Worm (Caenorhabditis elegans) whole organism, mixed stage, embryonic: ENCODE measurements around the gene srh-98.

Source experiments
- M03D4.4 ChIP-seq: sonication (generic microtip); optimal IDR thresholded peaks from 2 replicates; lab custom pipeline; 2017; ENCODE audit warnings: mild to moderate bottlenecking, missing genetic modification characterization, missing compliant biosample characterization
- bed-3 ChIP-seq: fragments of 200-800 bp; sonication (Bioruptor generic); optimal IDR thresholded peaks from 3 replicates; lab custom pipeline; 2018; ENCODE audit warnings: mild to moderate bottlenecking, missing genetic modification characterization, moderate library complexity, missing compliant biosample characterization
- ceh-39 ChIP-seq: fragments of 150-350 bp; optimal IDR thresholded peaks from 2 replicates; lab custom pipeline; 2014; ENCODE audit warnings: missing biosample characterization, missing genetic modification characterization
- ceh-43 ChIP-seq: fragments of 200-800 bp; sonication (Bioruptor generic); optimal IDR thresholded peaks from 2 replicates; lab custom pipeline; 2018; ENCODE audit warnings: mild to moderate bottlenecking, missing genetic modification characterization, moderate library complexity, missing compliant biosample characterization
- ceh-83 ChIP-seq: fragments of 200-800 bp; sonication (Bioruptor generic); optimal IDR thresholded peaks from 2 replicates; lab custom pipeline; 2018; ENCODE audit warnings: mild to moderate bottlenecking, missing genetic modification characterization, missing compliant biosample characterization
- ces-1 ChIP-seq: fragments of 150-350 bp; optimal IDR thresholded peaks from 2 replicates; lab custom pipeline; 2014; ENCODE audit warnings: missing biosample characterization, missing genetic modification reagents, missing genetic modification characterization
- cnd-1 ChIP-seq: fragments of 200-800 bp; sonication (Bioruptor generic); optimal IDR thresholded peaks from 2 replicates; lab custom pipeline; 2018; ENCODE audit warnings: mild to moderate bottlenecking, missing genetic modification characterization, missing compliant biosample characterization
- drap-1 ChIP-seq: fragments of 200-800 bp; sonication (Bioruptor generic); optimal IDR thresholded peaks from 3 replicates; lab custom pipeline; 2018; ENCODE audit warnings: mild to moderate bottlenecking, missing genetic modification characterization, missing compliant biosample characterization
- elt-1 ChIP-seq: sonication (generic microtip); optimal IDR thresholded peaks from 2 replicates; lab custom pipeline; 2017; ENCODE audit warnings: missing genetic modification characterization, mild to moderate bottlenecking, missing compliant biosample characterization, antibody characterized with exemption, moderate library complexity, borderline replicate concordance; ENCODE audit not compliant: insufficient read depth
- elt-3 ChIP-seq: fragments of 150-350 bp; optimal IDR thresholded peaks from 2 replicates; lab custom pipeline; 2014; ENCODE audit warnings: missing biosample characterization, missing genetic modification characterization
- flh-1 ChIP-seq: fragments of 200-800 bp; sonication (Bioruptor generic); optimal IDR thresholded peaks from 2 replicates; lab custom pipeline; 2018; ENCODE audit warnings: mild to moderate bottlenecking, missing genetic modification characterization, moderate library complexity, missing compliant biosample characterization
- ham-2 ChIP-seq: fragments of 200-800 bp; sonication (Bioruptor generic); optimal IDR thresholded peaks from 2 replicates; lab custom pipeline; 2018; ENCODE audit warnings: mild to moderate bottlenecking, missing genetic modification characterization, missing compliant biosample characterization
- hlh-1 ChIP-seq: fragments of 150-350 bp; optimal IDR thresholded peaks from 2 replicates; lab custom pipeline; 2014; ENCODE audit warnings: missing biosample characterization, missing genetic modification reagents, missing genetic modification characterization
- lin-13 ChIP-seq: fragments of 150-350 bp; optimal IDR thresholded peaks from 2 replicates; lab custom pipeline; 2014; ENCODE audit warnings: missing biosample characterization, missing genetic modification characterization
- lin-32 ChIP-seq: fragments of 200-800 bp; sonication (Bioruptor generic); optimal IDR thresholded peaks from 2 replicates; lab custom pipeline; 2018; ENCODE audit warnings: mild to moderate bottlenecking, missing genetic modification characterization, missing compliant biosample characterization
- lsy-2 ChIP-seq: fragments of 150-350 bp; optimal IDR thresholded peaks from 2 replicates; lab custom pipeline; 2014; ENCODE audit warnings: missing biosample characterization, missing genetic modification characterization
- mab-5 ChIP-seq: fragments of 150-350 bp; optimal IDR thresholded peaks from 2 replicates; lab custom pipeline; 2014; ENCODE audit warnings: missing biosample characterization, missing genetic modification characterization
- mep-1 ChIP-seq: fragments of 150-350 bp; optimal IDR thresholded peaks from 2 replicates; lab custom pipeline; 2017; ENCODE audit warnings: missing biosample characterization, missing genetic modification reagents, missing genetic modification characterization, inconsistent platforms
- mls-2 ChIP-seq: sonication (generic microtip); optimal IDR thresholded peaks from 2 replicates; lab custom pipeline; 2016; ENCODE audit warnings: mild to moderate bottlenecking, missing genetic modification characterization, moderate library complexity, missing compliant biosample characterization
- nhr-12 ChIP-seq: fragments of 150-350 bp; optimal IDR thresholded peaks from 2 replicates; lab custom pipeline; 2014; ENCODE audit warnings: missing biosample characterization, missing genetic modification characterization
- nhr-2 ChIP-seq: fragments of 150-350 bp; optimal IDR thresholded peaks from 2 replicates; lab custom pipeline; 2014; ENCODE audit warnings: missing biosample characterization, missing genetic modification characterization
- nhr-237 ChIP-seq: fragments of 150-350 bp; optimal IDR thresholded peaks from 2 replicates; lab custom pipeline; 2014; ENCODE audit warnings: missing biosample characterization, missing genetic modification characterization
- nhr-28 ChIP-seq: fragments of 150-350 bp; optimal IDR thresholded peaks from 2 replicates; lab custom pipeline; 2014; ENCODE audit warnings: missing biosample characterization, missing genetic modification characterization
- nhr-76 ChIP-seq: sonication (generic microtip); optimal IDR thresholded peaks from 2 replicates; lab custom pipeline; 2017; ENCODE audit warnings: missing biosample characterization, missing genetic modification characterization
- sem-2 ChIP-seq: fragments of 200-800 bp; sonication (Bioruptor generic); optimal IDR thresholded peaks from 2 replicates; lab custom pipeline; 2018; ENCODE audit warnings: mild to moderate bottlenecking, missing genetic modification characterization, missing compliant biosample characterization
- sptf-1 ChIP-seq: sonication (generic microtip); optimal IDR thresholded peaks from 2 replicates; lab custom pipeline; 2017; ENCODE audit warnings: mild to moderate bottlenecking, missing genetic modification characterization, moderate library complexity, missing compliant biosample characterization
- tbx-8 ChIP-seq: fragments of 200-800 bp; sonication (Bioruptor generic); optimal IDR thresholded peaks from 2 replicates; lab custom pipeline; 2018; ENCODE audit warnings: mild to moderate bottlenecking, missing genetic modification characterization, moderate library complexity, missing compliant biosample characterization
- unc-39 ChIP-seq: fragments of 150-350 bp; optimal IDR thresholded peaks from 2 replicates; lab custom pipeline; 2014; ENCODE audit warnings: missing biosample characterization, missing genetic modification characterization
- unc-62 ChIP-seq: fragments of 150-350 bp; optimal IDR thresholded peaks from 2 replicates; lab custom pipeline; 2014; ENCODE audit warnings: missing biosample characterization, missing genetic modification reagents, missing genetic modification characterization
- zip-8 ChIP-seq: fragments of 150-350 bp; optimal IDR thresholded peaks from 2 replicates; lab custom pipeline; 2014; ENCODE audit warnings: missing biosample characterization, missing genetic modification characterization
- ztf-11 ChIP-seq: fragments of 150-350 bp; optimal IDR thresholded peaks from 2 replicates; lab custom pipeline; 2014; ENCODE audit warnings: missing biosample characterization, missing genetic modification characterization

The srh-98 gene

DNA sequence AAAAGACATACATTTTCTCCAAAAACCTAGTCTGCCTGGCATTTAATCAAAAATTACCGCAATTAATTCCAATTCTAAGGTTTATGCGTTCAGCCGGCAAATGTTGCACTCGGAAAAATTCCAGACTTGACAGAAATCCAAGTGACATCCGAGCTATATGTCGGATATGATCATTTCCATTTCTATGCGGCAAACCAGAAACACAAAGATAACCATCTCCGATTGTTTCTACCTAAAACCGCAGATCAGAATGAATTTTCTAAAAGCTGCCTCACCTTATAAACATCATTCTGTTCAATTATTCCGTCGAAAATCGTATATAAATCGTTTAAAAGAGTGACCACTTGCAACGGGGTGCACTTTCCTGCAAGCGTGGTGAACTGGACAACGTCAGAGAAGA, 13.6 kb upstream of the srh-98 start:
- TF ChIP-seq zip-8 (tag; lab: Kevin White, UChicago) (no peak), elt-1 (tag; lab: Kevin White, UChicago) (peak; percentile 52)

- TF ChIP-seq sem-2 (no peak), mab-5 (tag; lab: Kevin White, UChicago) (no peak), ceh-43 (no peak), nhr-28 (tag; lab: Kevin White, UChicago) (no peak)
These were observed 11.0 kb upstream of the srh-98 start, which contains the start of gene srh-95 for ce11 chrV:16246579-16246978. srh-95 (plus strand) TSS chrV:16246879.

DNA sequence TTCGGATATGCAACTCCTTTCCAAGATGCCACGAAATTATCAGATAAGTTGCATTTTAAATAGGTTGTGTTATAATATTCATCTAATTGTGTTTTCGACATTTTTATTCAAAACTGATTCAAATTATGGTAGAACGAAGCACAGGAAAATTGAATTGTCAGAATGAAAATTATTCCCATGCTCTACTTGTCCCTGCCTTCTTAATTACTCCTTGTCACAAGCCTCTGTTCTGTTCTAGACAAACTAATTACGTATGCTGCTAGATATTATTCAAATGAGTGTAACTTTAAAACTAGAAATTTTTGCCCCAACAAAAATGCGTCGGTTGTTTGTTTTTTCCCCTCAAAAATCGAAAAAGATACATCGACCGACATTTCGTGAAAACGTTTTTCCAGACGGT, 8.5 kb upstream of the srh-98 start, which contains the start of gene srh-104:
Gene srh-104 (minus strand): TSS at position 101 of the 400 bp plus-strand sequence.
- TF ChIP-seq zip-8 (tag; lab: Kevin White, UChicago), result no peak
- no peak for TF ChIP-seq ceh-39 (tag; lab: Kevin White, UChicago)
- no peak for TF ChIP-seq sptf-1
- TF ChIP-seq hlh-1, result no peak
- no peak for TF ChIP-seq cnd-1 (tag; lab: Kevin White, UChicago)
- TF ChIP-seq M03D4.4, result no peak
- TF ChIP-seq drap-1 (GFP tag; lab: Kevin White, UChicago), result no peak
- TF ChIP-seq ceh-83 (GFP tag; lab: Kevin White, UChicago), result no peak
- TF ChIP-seq nhr-12 (tag; lab: Kevin White, UChicago), result no peak
- TF ChIP-seq elt-1 (tag; lab: Kevin White, UChicago), result no peak
- no peak for TF ChIP-seq bed-3 (GFP tag; lab: Kevin White, UChicago)
- TF ChIP-seq elt-3, result no peak
- no peak for TF ChIP-seq nhr-76
- no peak for TF ChIP-seq nhr-237 (tag; lab: Kevin White, UChicago)
- TF ChIP-seq unc-62, result no peak

ce11 chrV:16237223-16237622, 1.7 kb upstream of the srh-98 start, which contains the start of gene F21H7.5:
F21H7.5 (plus strand) TSS chrV:16237523.
- TF ChIP-seq flh-1 (GFP tag; lab: Kevin White, UChicago), result no peak
- TF ChIP-seq nhr-28 (tag; lab: Kevin White, UChicago), result no peak
- no peak for TF ChIP-seq sptf-1
- no peak for TF ChIP-seq lin-13 (tag; lab: Kevin White, UChicago)
- no peak for TF ChIP-seq unc-39 (tag; lab: Kevin White, UChicago)
- TF ChIP-seq lin-32 (GFP tag; lab: Kevin White, UChicago), result no peak
- TF ChIP-seq zip-8 (tag; lab: Kevin White, UChicago), result no peak
- no peak for TF ChIP-seq elt-3
- TF ChIP-seq mls-2 (tag; lab: Kevin White, UChicago), result no peak
- no peak for TF ChIP-seq unc-62
- TF ChIP-seq ham-2 (GFP tag; lab: Kevin White, UChicago), result no peak
- TF ChIP-seq drap-1 (GFP tag; lab: Kevin White, UChicago), result no peak
- no peak for TF ChIP-seq tbx-8

DNA sequence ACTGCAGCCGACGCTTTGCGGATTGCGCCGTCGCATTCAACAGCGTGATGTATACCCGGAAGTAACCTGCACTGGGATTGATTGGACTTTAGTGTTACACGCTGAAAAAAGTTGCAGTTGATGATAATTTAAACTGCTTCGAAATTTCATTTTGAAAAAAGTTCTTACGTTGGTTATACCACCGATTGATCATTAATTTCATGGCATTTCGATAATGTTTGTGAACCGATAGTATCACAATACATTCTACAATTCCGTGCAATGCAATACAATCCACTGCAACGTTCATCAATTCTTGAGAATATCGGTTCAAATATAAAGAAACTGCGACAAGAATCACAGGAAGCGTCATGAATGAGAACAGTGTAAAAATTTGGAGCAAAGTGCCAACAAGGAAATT, 412 bp downstream of the srh-98 start, which contains the start of gene F21H7.3:
Gene F21H7.3 (minus strand): TSS at position 101 of the 400 bp plus-strand sequence.
- TF ChIP-seq nhr-12 (tag; lab: Kevin White, UChicago) (no peak), lsy-2 (tag; lab: Kevin White, UChicago) (no peak), bed-3 (GFP tag; lab: Kevin White, UChicago) (no peak), sem-2 (no peak), drap-1 (GFP tag; lab: Kevin White, UChicago) (no peak), flh-1 (GFP tag; lab: Kevin White, UChicago) (no peak), lin-32 (GFP tag; lab: Kevin White, UChicago) (no peak), ztf-11 (no peak), elt-1 (tag; lab: Kevin White, UChicago) (no peak), sptf-1 (no peak), nhr-28 (tag; lab: Kevin White, UChicago) (no peak), M03D4.4 (no peak), mep-1 (tag; lab: Kevin White, UChicago) (no peak), nhr-76 (no peak), ces-1 (no peak)

- TF ChIP-seq nhr-2 (tag; lab: Kevin White, UChicago) (no peak), tbx-8 (no peak), nhr-237 (tag; lab: Kevin White, UChicago) (no peak), sptf-1 (no peak), ham-2 (GFP tag; lab: Kevin White, UChicago) (no peak), zip-8 (tag; lab: Kevin White, UChicago) (no peak), nhr-12 (tag; lab: Kevin White, UChicago) (no peak), M03D4.4 (no peak), bed-3 (GFP tag; lab: Kevin White, UChicago) (no peak), ceh-83 (GFP tag; lab: Kevin White, UChicago) (no peak), elt-3 (no peak)
- TF ChIP-seq, all 35 proteins: peak for 0
These were observed 1.9 kb downstream of the srh-98 start, which contains the start of gene clec-233 for ce11 chrV:16233624-16234023. clec-233 (plus strand) TSS chrV:16233924.
